Worm (Caenorhabditis elegans) whole organism, L1 larva: ENCODE measurements around the gene dap-3.

Experiments used
- C04F5.9 ChIP-seq: sonication (generic microtip); optimal IDR thresholded peaks from 2 replicates; lab custom pipeline; 2016; ENCODE audit warnings: missing genetic modification characterization, missing compliant biosample characterization
- C16A3.4 ChIP-seq: fragments of 150-350 bp; optimal IDR thresholded peaks from 2 replicates; lab custom pipeline; 2014; ENCODE audit warnings: missing biosample characterization, missing genetic modification characterization
- Y116A8C.19 ChIP-seq: sonication (generic microtip); optimal IDR thresholded peaks from 2 replicates; lab custom pipeline; 2016; ENCODE audit warnings: missing compliant biosample characterization, missing genetic modification characterization, borderline replicate concordance
- aha-1 ChIP-seq: fragments of 150-350 bp; optimal IDR thresholded peaks from 2 replicates; lab custom pipeline; 2014; ENCODE audit warnings: missing biosample characterization, missing genetic modification characterization
- aly-2 ChIP-seq: fragments of 150-350 bp; optimal IDR thresholded peaks from 2 replicates; lab custom pipeline; 2014; ENCODE audit warnings: missing biosample characterization, missing genetic modification characterization
- ceh-8 ChIP-seq: fragments of 200-800 bp; sonication (Bioruptor generic); optimal IDR thresholded peaks from 2 replicates; lab custom pipeline; 2018; ENCODE audit warnings: mild to moderate bottlenecking, missing genetic modification characterization, moderate library complexity, missing compliant biosample characterization
- ceh-88 ChIP-seq: fragments of 200-800 bp; sonication (Bioruptor generic); IDR thresholded peaks from 2 replicates; pipeline ENCODE4 v1.3.6; 2022; ENCODE audit warnings: missing genetic modification characterization, missing compliant biosample characterization
- ceh-90 ChIP-seq: sonication (generic microtip); optimal IDR thresholded peaks from 2 replicates; lab custom pipeline; 2016; ENCODE audit warnings: missing genetic modification characterization, missing compliant biosample characterization
- efl-1 ChIP-seq, 4 experiments: fragments of 150-350 bp; optimal IDR thresholded peaks in 3 of 4; peaks in 1 of 4; 1 replicate in 1 of 4; 2 replicates in 3 of 4; lab custom pipeline; 2014; ENCODE audit warnings: missing biosample characterization in 2 of 4, missing genetic modification characterization in 2 of 4, missing genetic modification reagents in 2 of 4
- egl-13 ChIP-seq: sonication (generic microtip); optimal IDR thresholded peaks from 2 replicates; lab custom pipeline; 2016; ENCODE audit warnings: missing genotype, missing genetic modification reagents, missing genetic modification characterization, missing compliant biosample characterization
- egl-27 ChIP-seq, 2 experiments: fragments of 150-350 bp in 1 of 2; sonication (generic microtip); optimal IDR thresholded peaks; 3 replicates each; lab custom pipeline; 2017 to 2018; ENCODE audit warnings: missing biosample characterization in 2 of 2, missing genetic modification characterization in 2 of 2, missing genetic modification reagents in 2 of 2
- elt-3 ChIP-seq, 6 experiments: fragments of 150-350 bp in 1 of 6; sonication (generic microtip); optimal IDR thresholded peaks; 2 replicates each; lab custom pipeline; 2017 to 2018; ENCODE audit warnings: missing biosample characterization in 6 of 6, missing genetic modification characterization in 6 of 6, inconsistent platforms in 1 of 6
- fkh-10 ChIP-seq: sonication (generic microtip); optimal IDR thresholded peaks from 2 replicates; lab custom pipeline; 2017; ENCODE audit warnings: missing biosample characterization, missing genetic modification reagents, missing genetic modification characterization
- fkh-4 ChIP-seq: sonication (generic microtip); optimal IDR thresholded peaks from 2 replicates; lab custom pipeline; 2016; ENCODE audit warnings: missing compliant biosample characterization, missing genetic modification characterization, borderline replicate concordance
- fkh-8 ChIP-seq: sonication (generic microtip); optimal IDR thresholded peaks from 2 replicates; lab custom pipeline; 2016; ENCODE audit warnings: mild to moderate bottlenecking, missing genetic modification characterization, missing compliant biosample characterization
- grh-1 ChIP-seq: fragments of 200-800 bp; sonication (Bioruptor generic); IDR thresholded peaks from 2 replicates; pipeline ENCODE4 v1.3.6; 2022; ENCODE audit warnings: missing genetic modification reagents, missing genetic modification characterization, missing compliant biosample characterization
- hlh-17 ChIP-seq: fragments of 200-800 bp; sonication (Bioruptor generic); optimal IDR thresholded peaks from 2 replicates; lab custom pipeline; 2018; ENCODE audit warnings: missing genetic modification characterization, mild to moderate bottlenecking, missing compliant biosample characterization, moderate library complexity, borderline replicate concordance
- hlh-4 ChIP-seq: sonication (generic microtip); optimal IDR thresholded peaks from 2 replicates; lab custom pipeline; 2016; ENCODE audit warnings: mild to moderate bottlenecking, missing genetic modification characterization, missing compliant biosample characterization
- isw-1 ChIP-seq: fragments of 200-800 bp; sonication (Bioruptor generic); IDR thresholded peaks from 2 replicates; pipeline ENCODE4 v1.3.6; 2022; ENCODE audit warnings: missing genetic modification characterization, missing compliant biosample characterization
- lin-39 ChIP-seq: fragments of 150-350 bp; optimal IDR thresholded peaks from 2 replicates; lab custom pipeline; 2014; ENCODE audit warnings: missing biosample characterization, missing genetic modification reagents, missing genetic modification characterization
- mab-9 ChIP-seq: fragments of 200-800 bp; sonication (Bioruptor generic); IDR thresholded peaks from 2 replicates; pipeline ENCODE4 v1.3.6; 2022; ENCODE audit warnings: missing genetic modification reagents, missing genetic modification characterization, missing compliant biosample characterization
- nhr-20 ChIP-seq: sonication (generic microtip); optimal IDR thresholded peaks from 2 replicates; lab custom pipeline; 2016; ENCODE audit warnings: mild to moderate bottlenecking, missing genetic modification characterization, missing compliant biosample characterization
- nhr-237 ChIP-seq: fragments of 150-350 bp; optimal IDR thresholded peaks from 2 replicates; lab custom pipeline; 2014; ENCODE audit warnings: missing biosample characterization, missing genetic modification characterization
- nhr-28 ChIP-seq: fragments of 150-350 bp; optimal IDR thresholded peaks from 2 replicates; lab custom pipeline; 2014; ENCODE audit warnings: missing biosample characterization, missing genetic modification characterization
- nhr-77 ChIP-seq: fragments of 150-350 bp; optimal IDR thresholded peaks from 2 replicates; lab custom pipeline; 2014; ENCODE audit warnings: missing biosample characterization, missing genetic modification characterization
- pqm-1 ChIP-seq: sonication (generic microtip); optimal IDR thresholded peaks from 3 replicates; lab custom pipeline; 2017; ENCODE audit warnings: missing biosample characterization, missing genetic modification characterization
- tbx-2 ChIP-seq: sonication (generic microtip); optimal IDR thresholded peaks from 2 replicates; lab custom pipeline; 2016; ENCODE audit warnings: missing genetic modification characterization, missing compliant biosample characterization
- tlp-1 ChIP-seq: fragments of 150-350 bp; optimal IDR thresholded peaks from 2 replicates; lab custom pipeline; 2014; ENCODE audit warnings: missing biosample characterization, missing genetic modification characterization
- unc-30 ChIP-seq: sonication (generic microtip); optimal IDR thresholded peaks from 2 replicates; lab custom pipeline; 2017; ENCODE audit warnings: missing biosample characterization, missing genetic modification characterization
- vab-15 ChIP-seq: sonication (generic microtip); optimal IDR thresholded peaks from 2 replicates; lab custom pipeline; 2017; ENCODE audit warnings: missing genotype, mild to moderate bottlenecking, missing genetic modification characterization, missing compliant biosample characterization
- ztf-11 ChIP-seq, 2 experiments: sonication (generic microtip); optimal IDR thresholded peaks; 2 replicates each; lab custom pipeline; 2016 to 2017; ENCODE audit warnings: missing genetic modification characterization in 2 of 2, missing biosample characterization in 1 of 2, missing compliant biosample characterization in 1 of 2

Gene dap-3

DNA sequence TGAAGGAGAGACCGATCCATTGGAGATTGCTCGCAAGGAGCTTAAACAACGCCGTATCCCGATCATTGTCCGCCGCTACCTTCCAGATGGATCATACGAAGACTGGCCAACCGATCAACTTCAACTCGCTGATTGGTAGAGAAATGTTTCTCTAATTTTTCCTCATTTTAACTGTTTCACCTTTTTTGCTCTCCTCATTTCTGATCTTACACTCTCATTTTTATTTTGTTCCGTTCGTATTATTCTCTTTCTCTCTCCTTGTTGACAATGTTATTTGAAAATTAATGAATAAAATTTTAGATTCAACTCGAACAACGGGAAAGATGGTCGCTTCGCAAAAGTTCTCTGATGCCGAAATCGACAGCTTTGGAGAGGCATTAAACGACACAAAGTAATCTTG is 1.3 kb upstream of the dap-3 start, which contains the start of gene dohh-1:
Gene dohh-1, plus strand, starts transcription at position 301 of the 400 bp plus-strand sequence.
- TF ChIP-seq efl-1 (optimal IDR thresholded peaks at IDR 0.05; lab: Kevin White, UChicago) (no peak), efl-1 (GFP tag; optimal IDR thresholded peaks at IDR 0.05 in 1 of 2; lab: Kevin White, UChicago) (peak in 1 of 2 experiments; percentile 14), nhr-77 (tag; lab: Kevin White, UChicago) (no peak)

DNA sequence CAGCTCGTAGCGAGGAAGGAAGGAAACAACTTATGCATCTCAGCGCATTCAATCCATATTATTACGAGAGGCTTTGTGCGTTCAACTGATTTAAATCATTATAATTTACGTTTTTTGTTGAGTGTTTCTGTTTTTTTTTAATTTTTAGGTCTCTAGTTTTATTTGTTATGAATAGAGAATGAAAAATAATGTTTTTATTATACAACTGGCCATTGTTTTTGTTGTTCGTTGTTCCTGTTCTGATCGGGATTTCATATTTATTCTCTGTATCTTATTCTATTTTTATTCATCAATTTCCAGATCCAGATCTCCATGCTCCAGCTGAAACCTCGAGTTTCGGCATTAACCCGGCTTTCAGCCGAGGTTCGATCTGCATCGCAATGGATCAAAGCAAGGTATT is 1.4 kb downstream of the dap-3 start, which contains the start of gene mrps-22:
Gene mrps-22, plus strand, starts transcription at position 301 of the 400 bp plus-strand sequence.
- no peak for TF ChIP-seq ceh-90 (tag; lab: Kevin White, UChicago)

DNA sequence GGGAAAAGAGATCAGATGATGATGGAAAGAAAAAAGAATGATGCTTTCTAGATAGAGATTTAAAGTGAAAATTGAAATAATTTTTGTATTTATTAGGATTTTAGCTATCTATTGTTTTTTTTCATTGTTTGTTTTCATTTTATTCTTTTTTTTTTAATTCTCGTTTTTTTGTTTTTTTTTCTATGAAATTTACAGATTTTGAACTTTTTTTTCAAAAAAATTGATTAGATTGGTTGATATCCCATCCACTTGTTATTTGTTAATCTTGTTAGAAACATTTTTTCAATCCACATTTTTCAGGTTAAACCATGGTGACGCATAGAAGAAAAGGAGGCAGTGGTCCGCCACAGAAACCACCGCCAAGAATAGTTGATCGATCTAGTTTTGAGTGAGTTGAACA is 3.1 kb downstream of the dap-3 start, which contains the start of gene algn-9:
Gene algn-9, plus strand, starts transcription at position 301 of the 400 bp plus-strand sequence.
- TF ChIP-seq ztf-11 (tag; optimal IDR thresholded peaks at IDR 0.05; lab: Kevin White, UChicago) (no peak), ceh-8 (GFP tag; lab: Kevin White, UChicago) (no peak), C04F5.9 (no peak), aly-2 (tag; lab: Kevin White, UChicago) (no peak), tlp-1 (tag; lab: Kevin White, UChicago) (no peak), C16A3.4 (tag; lab: Kevin White, UChicago) (no peak), pqm-1 (no peak), aha-1 (tag; lab: Kevin White, UChicago) (no peak), grh-1 (no peak), ceh-90 (tag; lab: Kevin White, UChicago) (no peak), nhr-77 (tag; lab: Kevin White, UChicago) (no peak), mab-9 (GFP tag; lab: Robert Waterston, UW) (no peak), efl-1 (optimal IDR thresholded peaks at IDR 0.05; lab: Kevin White, UChicago) (no peak), efl-1 (GFP tag; optimal IDR thresholded peaks at IDR 0.05 in 1 of 2; lab: Kevin White, UChicago) (no peak), nhr-28 (tag; lab: Kevin White, UChicago) (no peak), unc-30 (tag; lab: Kevin White, UChicago) (no peak), hlh-17 (GFP tag; lab: Kevin White, UChicago) (no peak)

DNA sequence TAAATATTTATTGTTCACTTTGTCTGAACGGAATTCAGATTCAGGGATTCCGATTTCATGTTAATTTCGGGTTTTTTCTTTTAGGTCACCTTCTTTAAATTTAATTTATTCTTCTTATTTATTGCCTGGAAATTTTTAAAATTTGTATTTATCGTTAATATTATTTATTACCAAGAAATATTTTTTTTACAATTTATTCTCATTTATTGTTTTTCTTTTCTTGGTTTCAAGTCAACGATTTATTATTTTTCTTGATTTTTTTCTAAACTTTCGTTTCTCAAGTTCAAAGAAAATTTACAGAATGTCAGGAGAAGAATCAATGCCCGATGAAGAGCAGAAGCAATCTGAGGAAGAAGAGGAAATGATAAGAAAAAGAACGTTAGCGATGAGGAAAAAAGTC is 6.8 kb downstream of the dap-3 start, which contains the start of gene crn-3:
Gene crn-3, plus strand, starts transcription at position 301 of the 400 bp plus-strand sequence.
- TF ChIP-seq hlh-17 (GFP tag; lab: Kevin White, UChicago), result no peak
- TF ChIP-seq nhr-237 (tag; lab: Kevin White, UChicago), result no peak
- no peak for TF ChIP-seq ceh-88 (GFP tag; lab: Robert Waterston, UW)
- TF ChIP-seq fkh-8, result no peak
- no peak for TF ChIP-seq egl-13 (tag; lab: Kevin White, UChicago)
- TF ChIP-seq fkh-10, result no peak
- no peak for TF ChIP-seq nhr-77 (tag; lab: Kevin White, UChicago)
- no peak for TF ChIP-seq elt-3 (tag; optimal IDR thresholded peaks at IDR 0.05; lab: Kevin White, UChicago)
- no peak for TF ChIP-seq pqm-1
- TF ChIP-seq nhr-20 (tag; lab: Kevin White, UChicago), result no peak
- TF ChIP-seq tlp-1 (tag; lab: Kevin White, UChicago), result no peak

DNA sequence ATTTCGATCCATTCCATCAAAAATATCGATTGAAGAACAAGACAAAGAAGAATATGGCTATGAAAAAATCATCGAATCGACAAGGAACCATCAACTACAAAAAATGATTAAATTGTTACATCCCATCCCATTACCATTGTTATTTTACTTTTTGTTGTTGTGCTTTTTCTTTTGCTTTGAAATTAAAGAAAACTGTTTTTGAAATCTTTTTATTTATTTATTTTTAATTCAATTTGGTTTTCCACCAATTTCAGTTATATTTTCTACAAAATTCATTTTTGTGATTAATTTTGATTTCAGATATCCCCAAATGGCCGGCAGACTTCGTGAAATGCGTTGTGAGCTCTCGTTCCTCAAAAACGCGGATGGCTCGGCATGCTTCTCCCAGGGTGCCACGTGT is 11.5 kb downstream of the dap-3 start, which contains the start of gene crn-5:
Gene crn-5, plus strand, starts transcription at position 301 of the 400 bp plus-strand sequence.
- TF ChIP-seq lin-39 (tag; lab: Kevin White, UChicago) (no peak), egl-27 (tag; optimal IDR thresholded peaks at IDR 0.05; lab: Kevin White, UChicago) (no peak), tlp-1 (tag; lab: Kevin White, UChicago) (no peak), vab-15 (tag; lab: Kevin White, UChicago) (no peak), fkh-4 (tag; lab: Kevin White, UChicago) (no peak), isw-1 (GFP tag; lab: Robert Waterston, UW) (no peak), pqm-1 (no peak), ceh-8 (GFP tag; lab: Kevin White, UChicago) (no peak), Y116A8C.19 (tag; lab: Kevin White, UChicago) (no peak), ztf-11 (tag; optimal IDR thresholded peaks at IDR 0.05; lab: Kevin White, UChicago) (no peak), hlh-4 (tag; lab: Kevin White, UChicago) (no peak), tbx-2 (tag; lab: Kevin White, UChicago) (no peak)
- TF ChIP-seq, all 84 proteins: peak for 0
